Fruit fly (Drosophila melanogaster) whole organism, prepupa: ENCODE measurements around the gene CG31826.

Source experiments
- CG3919 ChIP-seq: fragments of 200-800 bp; sonication (Bioruptor generic); optimal IDR thresholded peaks from 3 replicates; lab custom pipeline; 2016; ENCODE audit warnings: missing biosample characterization, missing genetic modification characterization
- CG4318 ChIP-seq: fragments of 200-800 bp; sonication (Bioruptor generic); optimal IDR thresholded peaks from 3 replicates; lab custom pipeline; 2017; ENCODE audit warnings: missing biosample characterization, mild to moderate bottlenecking, missing genetic modification characterization
- CG6276 ChIP-seq: fragments of 200-800 bp; sonication (Bioruptor generic); optimal IDR thresholded peaks from 2 replicates; lab custom pipeline; 2017; ENCODE audit warnings: missing biosample characterization, mild to moderate bottlenecking, missing genetic modification characterization
- CG8319 ChIP-seq: fragments of 200-800 bp; sonication (Bioruptor generic); optimal IDR thresholded peaks from 3 replicates; lab custom pipeline; 2016; ENCODE audit warnings: missing biosample characterization, missing genetic modification characterization
- Eip75B ChIP-seq: fragments of 200-800 bp; sonication (Bioruptor generic); optimal IDR thresholded peaks from 3 replicates; lab custom pipeline; 2016; ENCODE audit warnings: missing biosample characterization, missing genetic modification characterization
- Ets96B ChIP-seq: fragments of 200-800 bp; optimal IDR thresholded peaks from 2 replicates; lab custom pipeline; 2019; ENCODE audit warnings: missing biosample characterization, mild to moderate bottlenecking, missing genetic modification characterization, moderate library complexity
- Hr38 ChIP-seq: sonication (Bioruptor generic); optimal IDR thresholded peaks from 2 replicates; lab custom pipeline; 2016; ENCODE audit warnings: missing biosample characterization, missing genetic modification characterization
- Met ChIP-seq: fragments of 200-800 bp; sonication (Bioruptor generic); optimal IDR thresholded peaks from 3 replicates; lab custom pipeline; 2016; ENCODE audit warnings: missing biosample characterization, missing genetic modification characterization
- cyc ChIP-seq: fragments of 200-800 bp; sonication (Bioruptor generic); optimal IDR thresholded peaks from 3 replicates; lab custom pipeline; 2016; ENCODE audit warnings: missing biosample characterization, missing genetic modification characterization
- eg ChIP-seq: fragments of 200-800 bp; sonication (Bioruptor generic); IDR thresholded peaks from 3 replicates; pipeline ENCODE4 v1.3.6; 2022; ENCODE audit warnings: missing biosample characterization, missing genetic modification characterization
- topi ChIP-seq: fragments of 200-800 bp; sonication (Bioruptor generic); optimal IDR thresholded peaks from 3 replicates; lab custom pipeline; 2016; ENCODE audit warnings: missing biosample characterization, missing genetic modification characterization

Gene CG31826

dm6 chr2L:15735918-15736317, 37.0 kb downstream of the CG31826 start:
- no peak for TF ChIP-seq cyc
- no peak for TF ChIP-seq Ets96B
- TF ChIP-seq CG4318 (GFP tag; lab: Kevin White, UChicago) = no peak
- no peak for TF ChIP-seq CG6276 (GFP tag; lab: Kevin White, UChicago)
- TF ChIP-seq topi (GFP tag; lab: Kevin White, UChicago) = no peak
- no peak for TF ChIP-seq Hr38 (GFP tag; lab: Kevin White, UChicago)
- no peak for TF ChIP-seq Met (GFP tag; lab: Kevin White, UChicago)
- TF ChIP-seq CG8319 (GFP tag; lab: Kevin White, UChicago) = no peak
- TF ChIP-seq eg (GFP tag; lab: Robert Waterston, UW) = no peak
- TF ChIP-seq CG3919 = no peak

- no peak for TF ChIP-seq Eip75B
These were observed 41.2 kb downstream of the CG31826 start for dm6 chr2L:15731687-15732086.
